Fruit fly (Drosophila melanogaster) whole organism, embryonic: ENCODE measurements around the gene CG5381.

ENCODE experiments used
- BEAF-32 ChIP-seq: fragments of 200-800 bp; sonication (Bioruptor generic); optimal IDR thresholded peaks from 3 replicates; lab custom pipeline; 2017; ENCODE audit warnings: missing biosample characterization, missing genetic modification characterization, mild to moderate bottlenecking, moderate library complexity, missing genetic modification reagents
- CG1024 ChIP-seq: fragments of 200-800 bp; sonication (Bioruptor generic); IDR thresholded peaks from 2 replicates; pipeline ENCODE4 v1.3.6; 2022; ENCODE audit warnings: missing biosample characterization, missing genetic modification characterization
- CG10267 ChIP-seq: fragments of 200-800 bp; sonication (Bioruptor generic); optimal IDR thresholded peaks from 2 replicates; lab custom pipeline; 2018; ENCODE audit warnings: missing biosample characterization, mild to moderate bottlenecking, missing genetic modification characterization, moderate library complexity
- CG12659 ChIP-seq: fragments of 200-800 bp; sonication (Bioruptor generic); optimal IDR thresholded peaks from 3 replicates; lab custom pipeline; 2017; ENCODE audit warnings: mild to moderate bottlenecking, missing biosample characterization, missing genetic modification reagents, missing genetic modification characterization
- CG13123 ChIP-seq: fragments of 200-800 bp; sonication (Bioruptor generic); optimal IDR thresholded peaks from 2 replicates; lab custom pipeline; 2016; ENCODE audit warnings: missing biosample characterization, missing genetic modification characterization
- CG14710 ChIP-seq: fragments of 200-800 bp; sonication (Bioruptor generic); optimal IDR thresholded peaks from 3 replicates; lab custom pipeline; 2019; ENCODE audit warnings: missing biosample characterization, mild to moderate bottlenecking, missing genetic modification characterization, moderate library complexity
- CG15696 ChIP-seq: fragments of 200-800 bp; sonication (Bioruptor generic); optimal IDR thresholded peaks from 2 replicates; lab custom pipeline; 2019; ENCODE audit warnings: missing biosample characterization, mild to moderate bottlenecking, missing genetic modification characterization, moderate library complexity
- CG1603 ChIP-seq: fragments of 200-800 bp; sonication (Bioruptor generic); optimal IDR thresholded peaks from 2 replicates; lab custom pipeline; 2019; ENCODE audit warnings: missing biosample characterization, mild to moderate bottlenecking, missing genetic modification characterization, moderate library complexity
- CG2712 ChIP-seq: fragments of 200-800 bp; optimal IDR thresholded peaks from 3 replicates; lab custom pipeline; 2019; ENCODE audit warnings: missing biosample characterization, mild to moderate bottlenecking, missing genetic modification characterization, moderate library complexity
- CG30020 ChIP-seq: fragments of 200-800 bp; optimal IDR thresholded peaks from 2 replicates; lab custom pipeline; 2019; ENCODE audit warnings: missing biosample characterization, mild to moderate bottlenecking, missing genetic modification characterization, moderate library complexity
- CG3065 ChIP-seq: fragments of 200-800 bp; sonication (Bioruptor generic); optimal IDR thresholded peaks from 2 replicates; lab custom pipeline; 2016; ENCODE audit warnings: missing biosample characterization, missing genetic modification characterization
- CG34224 ChIP-seq: fragments of 200-800 bp; sonication (Bioruptor generic); IDR thresholded peaks from 3 replicates; pipeline ENCODE4 v1.3.6; 2022; ENCODE audit warnings: missing biosample characterization, missing genetic modification characterization; ENCODE audit not compliant: partially characterized antibody
- CG3995 ChIP-seq: fragments of 200-800 bp; sonication (Bioruptor generic); optimal IDR thresholded peaks from 3 replicates; lab custom pipeline; 2016; ENCODE audit warnings: missing biosample characterization, missing genetic modification characterization
- CG6791 ChIP-seq: fragments of 200-800 bp; sonication (Bioruptor generic); IDR thresholded peaks from 3 replicates; pipeline ENCODE4 v1.3.6; 2022; ENCODE audit warnings: missing biosample characterization, missing genetic modification characterization; ENCODE audit not compliant: partially characterized antibody
- CG8290 ChIP-seq, 3 experiments: fragments of 200-800 bp; sonication (Bioruptor generic); optimal IDR thresholded peaks; 2 replicates each; lab custom pipeline; 2016 to 2019; ENCODE audit warnings: missing biosample characterization in 3 of 3, missing genetic modification characterization in 3 of 3, mild to moderate bottlenecking in 2 of 3, moderate library complexity in 1 of 3
- Elba2 ChIP-seq: fragments of 200-800 bp; sonication (Bioruptor generic); optimal IDR thresholded peaks from 3 replicates; lab custom pipeline; 2016; ENCODE audit warnings: missing biosample characterization, missing genetic modification characterization
- Myb ChIP-seq: fragments of 200-800 bp; sonication (Bioruptor generic); optimal IDR thresholded peaks from 2 replicates; lab custom pipeline; 2016; ENCODE audit warnings: missing biosample characterization, missing genetic modification characterization
- NC2β ChIP-seq: fragments of 200-800 bp; sonication (Bioruptor generic); optimal IDR thresholded peaks from 2 replicates; lab custom pipeline; 2016; ENCODE audit warnings: missing biosample characterization, missing genetic modification characterization
- Scr ChIP-seq: fragments of 200-800 bp; sonication (Bioruptor generic); IDR thresholded peaks from 2 replicates; pipeline ENCODE4 v1.3.6; 2022; ENCODE audit warnings: missing biosample characterization, missing genetic modification characterization; ENCODE audit not compliant: partially characterized antibody
- Sin3A ChIP-seq: fragments of >200 bp; optimal IDR thresholded peaks from 2 replicates; lab custom pipeline; 2018
- Sry-δ ChIP-seq: fragments of 200-800 bp; sonication (Bioruptor generic); optimal IDR thresholded peaks from 2 replicates; lab custom pipeline; 2016; ENCODE audit warnings: missing biosample characterization, missing genetic modification characterization
- YL-1 ChIP-seq: fragments of 200-800 bp; sonication (Bioruptor generic); optimal IDR thresholded peaks from 3 replicates; lab custom pipeline; 2017; ENCODE audit warnings: missing biosample characterization, mild to moderate bottlenecking, missing genetic modification characterization
- bigmax ChIP-seq: fragments of 200-800 bp; sonication (Bioruptor generic); optimal IDR thresholded peaks from 2 replicates; lab custom pipeline; 2018; ENCODE audit warnings: missing biosample characterization, mild to moderate bottlenecking, missing genetic modification characterization
- chinmo ChIP-seq: fragments of 200-800 bp; sonication (Bioruptor generic); IDR thresholded peaks from 4 replicates; pipeline ENCODE4 v1.3.6; 2022; ENCODE audit warnings: missing biosample characterization, missing genetic modification characterization; ENCODE audit not compliant: partially characterized antibody
- crp ChIP-seq, 2 experiments: fragments of 200-800 bp; sonication (Bioruptor generic); optimal IDR thresholded peaks; 2 replicates in 1 of 2; 3 replicates in 1 of 2; lab custom pipeline; 2017; ENCODE audit warnings: missing biosample characterization in 2 of 2, missing genetic modification characterization in 2 of 2, mild to moderate bottlenecking in 1 of 2, moderate library complexity in 1 of 2
- da ChIP-seq: fragments of 200-800 bp; sonication (Bioruptor generic); optimal IDR thresholded peaks from 2 replicates; lab custom pipeline; 2016; ENCODE audit warnings: missing biosample characterization, missing genetic modification characterization
- disco-r ChIP-seq: fragments of 200-800 bp; sonication (Bioruptor generic); optimal IDR thresholded peaks from 2 replicates; lab custom pipeline; 2016; ENCODE audit warnings: missing biosample characterization, missing genetic modification characterization
- gfzf ChIP-seq: fragments of 200-800 bp; sonication (Bioruptor generic); optimal IDR thresholded peaks from 2 replicates; lab custom pipeline; 2016; ENCODE audit warnings: missing biosample characterization, mild to moderate bottlenecking, missing genetic modification characterization, moderate library complexity
- hbn ChIP-seq: fragments of 200-800 bp; sonication (Bioruptor generic); IDR thresholded peaks from 2 replicates; pipeline ENCODE4 v1.3.6; 2022; ENCODE audit warnings: missing biosample characterization, missing genetic modification characterization; ENCODE audit not compliant: partially characterized antibody
- pzg ChIP-seq: fragments of 200-800 bp; sonication (Bioruptor generic); optimal IDR thresholded peaks from 3 replicates; lab custom pipeline; 2018; ENCODE audit warnings: missing biosample characterization, mild to moderate bottlenecking, missing genetic modification characterization, moderate library complexity
- row ChIP-seq: fragments of 200-800 bp; sonication (Bioruptor generic); IDR thresholded peaks from 3 replicates; pipeline ENCODE4 v1.3.6; 2022; ENCODE audit warnings: missing biosample characterization, missing genetic modification characterization
- sens ChIP-seq: fragments of 200-800 bp; sonication (Bioruptor generic); peaks from one replicate; lab custom pipeline; 2016; ENCODE audit warnings: missing biosample characterization, missing genetic modification characterization
- stwl ChIP-seq: fragments of 200-800 bp; sonication (Bioruptor generic); optimal IDR thresholded peaks from 3 replicates; lab custom pipeline; 2018; ENCODE audit warnings: missing biosample characterization, mild to moderate bottlenecking, missing genetic modification characterization, moderate library complexity
- sug ChIP-seq: fragments of 200-800 bp; optimal IDR thresholded peaks from 2 replicates; lab custom pipeline; 2019; ENCODE audit warnings: missing biosample characterization, mild to moderate bottlenecking, missing genetic modification characterization, moderate library complexity
- toy ChIP-seq: fragments of 200-800 bp; sonication (Bioruptor generic); IDR thresholded peaks from 2 replicates; pipeline ENCODE4 v1.3.6; 2022; ENCODE audit warnings: missing biosample characterization, missing genetic modification characterization
- unc-4 ChIP-seq: fragments of 200-800 bp; sonication (Bioruptor generic); IDR thresholded peaks from 2 replicates; pipeline ENCODE4 v1.3.6; 2022; ENCODE audit warnings: missing biosample characterization, missing genetic modification characterization; ENCODE audit not compliant: partially characterized antibody
- wek ChIP-seq: fragments of 200-800 bp; sonication (Bioruptor generic); optimal IDR thresholded peaks from 3 replicates; lab custom pipeline; 2018; ENCODE audit warnings: missing biosample characterization, mild to moderate bottlenecking, missing genetic modification characterization, moderate library complexity
- zen ChIP-seq: fragments of 200-800 bp; sonication (Bioruptor generic); optimal IDR thresholded peaks from 3 replicates; lab custom pipeline; 2018; ENCODE audit warnings: missing biosample characterization, mild to moderate bottlenecking, missing genetic modification characterization, moderate library complexity

CG5381 gene

dm6 chr2L:10311822-10312221 is 11.1 kb downstream of the CG5381 start (continued):
- TF ChIP-seq CG1024 (GFP tag; lab: Robert Waterston, UW) = 0 out of 2 replicates have a peak, but pooled peaks have one; percentile 42
- peak; percentile 76 for TF ChIP-seq gfzf (GFP tag; lab: Kevin White, UChicago)
- peak in 1 of 2 experiments; percentile 60 for TF ChIP-seq crp (GFP tag; optimal IDR thresholded peaks at IDR 0.05; lab: Kevin White, UChicago)
- peak; percentile 21 for TF ChIP-seq YL-1 (GFP tag; lab: Kevin White, UChicago)
- peak; percentile 7 for TF ChIP-seq bigmax (GFP tag; lab: Kevin White, UChicago)
- peak; percentile 5 for TF ChIP-seq CG10267 (tag; lab: Kevin White, UChicago)
- no peak for TF ChIP-seq disco-r
- TF ChIP-seq unc-4 (GFP tag; lab: Robert Waterston, UW) = peak; percentile 38; the same call in 1 of the 2 replicates
- TF ChIP-seq wek (GFP tag; lab: Kevin White, UChicago) = peak; percentile 10
- TF ChIP-seq CG15696 = no peak
- TF ChIP-seq Sry-δ (GFP tag; lab: Kevin White, UChicago) = peak; percentile 42
- TF ChIP-seq CG3065 (GFP tag; lab: Kevin White, UChicago) = no peak
- peak; percentile 27 for TF ChIP-seq Elba2 (GFP tag; lab: Kevin White, UChicago)
- TF ChIP-seq CG1603 (tag; lab: Kevin White, UChicago) = peak; percentile 99
- TF ChIP-seq CG6791 (GFP tag; lab: Robert Waterston, UW) = 0 out of 3 replicates have a peak, but pooled peaks have one; percentile 36
- TF ChIP-seq pzg (GFP tag; lab: Kevin White, UChicago) = peak; percentile 69
- TF ChIP-seq BEAF-32 (GFP tag; lab: Kevin White, UChicago) = peak; percentile 52
- peak; percentile 7 for TF ChIP-seq CG2712
- TF ChIP-seq CG14710 (tag; lab: Kevin White, UChicago) = peak; percentile 23
- TF ChIP-seq CG12659 (GFP tag; lab: Kevin White, UChicago) = peak; percentile 62
- TF ChIP-seq NC2β (GFP tag; lab: Kevin White, UChicago) = no peak
- 0 out of 3 replicates have a peak, but pooled peaks have one; percentile 12 for TF ChIP-seq CG34224
- TF ChIP-seq toy = no peak
- no peak for TF ChIP-seq da (GFP tag; lab: Kevin White, UChicago)
- peak; percentile 26 for TF ChIP-seq zen (tag; lab: Kevin White, UChicago)
- peak; percentile 97 for TF ChIP-seq CG30020 (tag; lab: Kevin White, UChicago)
- TF ChIP-seq CG8290 (GFP tag; optimal IDR thresholded peaks at IDR 0.05; lab: Kevin White, UChicago) = no peak
- TF ChIP-seq CG8290 (tag; optimal IDR thresholded peaks at IDR 0.05; lab: Kevin White, UChicago) = peak in 1 of 2 experiments; percentile 4
- peak; percentile 33; the same call in 1 of the 2 replicates for TF ChIP-seq Scr
- peak; percentile 63 for TF ChIP-seq stwl
- TF ChIP-seq row (GFP tag; lab: Robert Waterston, UW) = peak; percentile 46; the same call in 1 of the 3 replicates
- peak; percentile 72 for TF ChIP-seq sens (GFP tag; lab: Kevin White, UChicago)
- TF ChIP-seq hbn (GFP tag; lab: Robert Waterston, UW) = 0 out of 2 replicates have a peak, but pooled peaks have one; percentile 24
- 0 out of 4 replicates have a peak, but pooled peaks have one; percentile 50 for TF ChIP-seq chinmo (GFP tag; lab: Robert Waterston, UW)
- TF ChIP-seq sug (tag; lab: Kevin White, UChicago) = peak; percentile 12
- TF ChIP-seq Sin3A (lab: Kevin White, UChicago) = peak; percentile 28
- peak; percentile 90 for TF ChIP-seq Myb (GFP tag; lab: Kevin White, UChicago)
- no peak for TF ChIP-seq CG13123 (GFP tag; lab: Kevin White, UChicago)
- peak; percentile 10 for TF ChIP-seq CG3995 (GFP tag; lab: Kevin White, UChicago)
- TF ChIP-seq, all 482 proteins: peak for 52
